Fruit fly (Drosophila melanogaster) whole organism, embryonic: ENCODE data around the gene CG31988.

Source experiments
- Ada2b ChIP-seq: fragments of 200-800 bp; sonication (Bioruptor generic); IDR thresholded peaks from 2 replicates; pipeline ENCODE4 v1.3.6; 2022; ENCODE audit warnings: missing biosample characterization, missing genetic modification characterization
- Bdp1 ChIP-seq: fragments of 200-800 bp; sonication (Bioruptor generic); optimal IDR thresholded peaks from 3 replicates; lab custom pipeline; 2016; ENCODE audit warnings: missing biosample characterization, missing genetic modification characterization
- BtbVII ChIP-seq: fragments of 200-800 bp; sonication (Bioruptor generic); optimal IDR thresholded peaks from 3 replicates; lab custom pipeline; 2017; ENCODE audit warnings: missing biosample characterization, mild to moderate bottlenecking, missing genetic modification characterization
- Bteb2 ChIP-seq: fragments of 200-800 bp; sonication (Bioruptor generic); optimal IDR thresholded peaks from 2 replicates; lab custom pipeline; 2016; ENCODE audit warnings: missing biosample characterization, missing genetic modification characterization
- CG10147 ChIP-seq: fragments of 200-800 bp; sonication (Bioruptor generic); optimal IDR thresholded peaks from 2 replicates; lab custom pipeline; 2019; ENCODE audit warnings: missing biosample characterization, mild to moderate bottlenecking, missing genetic modification characterization, moderate library complexity
- CG10431 ChIP-seq: fragments of 200-800 bp; sonication (Bioruptor generic); optimal IDR thresholded peaks from 3 replicates; lab custom pipeline; 2018; ENCODE audit warnings: missing biosample characterization, mild to moderate bottlenecking, missing genetic modification characterization
- CG11723 ChIP-seq: fragments of 200-800 bp; sonication (Bioruptor generic); optimal IDR thresholded peaks from 2 replicates; lab custom pipeline; 2017; ENCODE audit warnings: missing biosample characterization, mild to moderate bottlenecking, missing genetic modification characterization
- CG12769 ChIP-seq: fragments of 200-800 bp; sonication (Bioruptor generic); optimal IDR thresholded peaks from 2 replicates; lab custom pipeline; 2019; ENCODE audit warnings: missing biosample characterization, mild to moderate bottlenecking, missing genetic modification characterization, moderate library complexity
- CG15269 ChIP-seq: fragments of 200-800 bp; sonication (Bioruptor generic); optimal IDR thresholded peaks from 2 replicates; lab custom pipeline; 2018; ENCODE audit warnings: missing biosample characterization, mild to moderate bottlenecking, missing genetic modification characterization, moderate library complexity
- CG15514 ChIP-seq: fragments of 200-800 bp; sonication (Bioruptor generic); optimal IDR thresholded peaks from 3 replicates; lab custom pipeline; 2017; ENCODE audit warnings: missing biosample characterization, missing genetic modification characterization, mild to moderate bottlenecking, moderate library complexity, missing genetic modification reagents
- CG15601 ChIP-seq: fragments of 200-800 bp; sonication (Bioruptor generic); optimal IDR thresholded peaks from 3 replicates; lab custom pipeline; 2019; ENCODE audit warnings: missing biosample characterization, mild to moderate bottlenecking, missing genetic modification characterization, moderate library complexity
- CG15696 ChIP-seq: fragments of 200-800 bp; sonication (Bioruptor generic); optimal IDR thresholded peaks from 2 replicates; lab custom pipeline; 2019; ENCODE audit warnings: missing biosample characterization, mild to moderate bottlenecking, missing genetic modification characterization, moderate library complexity
- CG1647 ChIP-seq: fragments of 200-800 bp; sonication (Bioruptor generic); optimal IDR thresholded peaks from 3 replicates; lab custom pipeline; 2016; ENCODE audit warnings: missing biosample characterization, missing genetic modification characterization
- CG17359 ChIP-seq: fragments of 200-800 bp; sonication (Bioruptor generic); optimal IDR thresholded peaks from 3 replicates; lab custom pipeline; 2018; ENCODE audit warnings: missing biosample characterization, mild to moderate bottlenecking, missing genetic modification characterization, moderate library complexity
- CG17802 ChIP-seq: fragments of 200-800 bp; sonication (Bioruptor generic); optimal IDR thresholded peaks from 2 replicates; lab custom pipeline; 2018; ENCODE audit warnings: missing biosample characterization, mild to moderate bottlenecking, missing genetic modification characterization, moderate library complexity
- CG17829 ChIP-seq: fragments of 200-800 bp; optimal IDR thresholded peaks from 2 replicates; lab custom pipeline; 2019; ENCODE audit warnings: missing biosample characterization, mild to moderate bottlenecking, missing genetic modification characterization, moderate library complexity
- CG2712 ChIP-seq: fragments of 200-800 bp; optimal IDR thresholded peaks from 3 replicates; lab custom pipeline; 2019; ENCODE audit warnings: missing biosample characterization, mild to moderate bottlenecking, missing genetic modification characterization, moderate library complexity
- CG32767 ChIP-seq: fragments of 200-800 bp; sonication (Bioruptor generic); IDR thresholded peaks from 2 replicates; pipeline ENCODE4 v1.3.6; 2022; ENCODE audit warnings: missing biosample characterization, missing genetic modification characterization
- CG3847 ChIP-seq: fragments of 200-800 bp; sonication (Bioruptor generic); IDR thresholded peaks from 2 replicates; pipeline ENCODE4 v1.3.6; 2022; ENCODE audit warnings: missing biosample characterization, missing genetic modification characterization
- CG4424 ChIP-seq: fragments of 200-800 bp; sonication (Bioruptor generic); optimal IDR thresholded peaks from 3 replicates; lab custom pipeline; 2016; ENCODE audit warnings: missing biosample characterization, missing genetic modification characterization
- CG6765 ChIP-seq: fragments of 200-800 bp; sonication (Bioruptor generic); optimal IDR thresholded peaks from 3 replicates; lab custom pipeline; 2017; ENCODE audit warnings: missing biosample characterization, mild to moderate bottlenecking, missing genetic modification characterization
- CG7271 ChIP-seq: fragments of 200-800 bp; sonication (Bioruptor generic); optimal IDR thresholded peaks from 2 replicates; lab custom pipeline; 2018; ENCODE audit warnings: missing biosample characterization, mild to moderate bottlenecking, missing genetic modification characterization, moderate library complexity
- CG7786 ChIP-seq: fragments of 200-800 bp; sonication (Bioruptor generic); optimal IDR thresholded peaks from 2 replicates; lab custom pipeline; 2016; ENCODE audit warnings: missing biosample characterization, missing genetic modification characterization
- CG9817 ChIP-seq: fragments of 200-800 bp; sonication (Bioruptor generic); optimal IDR thresholded peaks from 2 replicates; lab custom pipeline; 2018; ENCODE audit warnings: missing biosample characterization, mild to moderate bottlenecking, missing genetic modification characterization, moderate library complexity
- CTCF ChIP-seq: fragments of 200-800 bp; sonication (Bioruptor generic); optimal IDR thresholded peaks from 2 replicates; lab custom pipeline; 2017; ENCODE audit warnings: missing biosample characterization, mild to moderate bottlenecking, missing genetic modification characterization, moderate library complexity
- Chrac-16 ChIP-seq: fragments of 200-800 bp; sonication (Bioruptor generic); optimal IDR thresholded peaks from 3 replicates; lab custom pipeline; 2016; ENCODE audit warnings: missing biosample characterization, missing genetic modification characterization
- D ChIP-seq, 2 experiments: fragments of 200-800 bp in 1 of 2; fragments of >200 bp in 1 of 2; sonication (Bioruptor generic) in 1 of 2; optimal IDR thresholded peaks; 2 replicates in 1 of 2; 3 replicates in 1 of 2; lab custom pipeline; 2017; ENCODE audit warnings: mild to moderate bottlenecking in 1 of 2, missing biosample characterization in 1 of 2, missing genetic modification characterization in 1 of 2, missing genetic modification reagents in 1 of 2
- D19B ChIP-seq: fragments of 200-800 bp; sonication (Bioruptor generic); optimal IDR thresholded peaks from 2 replicates; lab custom pipeline; 2017; ENCODE audit warnings: missing biosample characterization, mild to moderate bottlenecking, missing genetic modification characterization
- H2.0 ChIP-seq: fragments of 200-800 bp; sonication (Bioruptor generic); IDR thresholded peaks from 2 replicates; pipeline ENCODE4 v1.3.6; 2022; ENCODE audit warnings: missing biosample characterization, missing genetic modification characterization
- HLH3B ChIP-seq: fragments of 200-800 bp; sonication (Bioruptor generic); IDR thresholded peaks from 2 replicates; pipeline ENCODE4 v1.3.6; 2022; ENCODE audit warnings: missing biosample characterization, missing genetic modification characterization
- Hand ChIP-seq: fragments of 200-800 bp; sonication (Bioruptor generic); optimal IDR thresholded peaks from 2 replicates; lab custom pipeline; 2017; ENCODE audit warnings: mild to moderate bottlenecking, missing biosample characterization, missing genetic modification reagents, missing genetic modification characterization
- NC2α ChIP-seq: fragments of 200-800 bp; sonication (Bioruptor generic); optimal IDR thresholded peaks from 2 replicates; lab custom pipeline; 2016; ENCODE audit warnings: missing biosample characterization, missing genetic modification characterization
- Pdp1 ChIP-seq, 2 experiments: fragments of 200-800 bp; sonication (Bioruptor generic); optimal IDR thresholded peaks; 3 replicates each; lab custom pipeline; 2016; ENCODE audit warnings: missing biosample characterization in 2 of 2, missing genetic modification characterization in 2 of 2, mild to moderate bottlenecking in 1 of 2, moderate library complexity in 1 of 2
- Rx ChIP-seq: fragments of 200-800 bp; sonication (Bioruptor generic); IDR thresholded peaks from 2 replicates; pipeline ENCODE4 v1.3.6; 2022; ENCODE audit warnings: missing biosample characterization, missing genetic modification characterization
- Scr ChIP-seq: fragments of 200-800 bp; sonication (Bioruptor generic); IDR thresholded peaks from 2 replicates; pipeline ENCODE4 v1.3.6; 2022; ENCODE audit warnings: missing biosample characterization, missing genetic modification characterization; ENCODE audit not compliant: partially characterized antibody
- Sin3A ChIP-seq: fragments of >200 bp; optimal IDR thresholded peaks from 2 replicates; lab custom pipeline; 2018
- Stat92E ChIP-seq, 3 experiments: fragments of >200 bp in 2 of 3; fragments of 200-800 bp in 1 of 3; sonication (Bioruptor generic) in 1 of 3; optimal IDR thresholded peaks; 2 replicates each; lab custom pipeline; 2017 to 2019; ENCODE audit warnings: missing biosample characterization in 3 of 3, missing genetic modification characterization in 3 of 3, mild to moderate bottlenecking in 1 of 3, moderate library complexity in 1 of 3
- Vsx1 ChIP-seq: fragments of 200-800 bp; sonication (Bioruptor generic); optimal IDR thresholded peaks from 2 replicates; lab custom pipeline; 2017; ENCODE audit warnings: missing biosample characterization, mild to moderate bottlenecking, missing genetic modification characterization, missing genetic modification reagents
- ac ChIP-seq: fragments of 200-800 bp; sonication (Bioruptor generic); optimal IDR thresholded peaks from 3 replicates; lab custom pipeline; 2017; ENCODE audit warnings: missing biosample characterization, mild to moderate bottlenecking, missing genetic modification characterization
- ato ChIP-seq: fragments of 200-800 bp; sonication (Bioruptor generic); IDR thresholded peaks from 2 replicates; pipeline ENCODE4 v1.3.6; 2022; ENCODE audit warnings: missing biosample characterization, missing genetic modification characterization; ENCODE audit not compliant: partially characterized antibody
- bowl ChIP-seq: fragments of 200-800 bp; sonication (Bioruptor generic); IDR thresholded peaks from 2 replicates; pipeline ENCODE4 v1.3.6; 2022; ENCODE audit warnings: missing biosample characterization, missing genetic modification characterization
- ewg ChIP-seq: fragments of 200-800 bp; sonication (Bioruptor generic); optimal IDR thresholded peaks from 3 replicates; lab custom pipeline; 2017; ENCODE audit warnings: mild to moderate bottlenecking, missing biosample characterization, missing genetic modification reagents, missing genetic modification characterization
- gcm ChIP-seq: fragments of 200-800 bp; sonication (Bioruptor generic); optimal IDR thresholded peaks from 2 replicates; lab custom pipeline; 2019; ENCODE audit warnings: missing biosample characterization, mild to moderate bottlenecking, missing genetic modification characterization, moderate library complexity
- kay ChIP-seq: fragments of 200-800 bp; sonication (Bioruptor generic); optimal IDR thresholded peaks from 2 replicates; lab custom pipeline; 2016; ENCODE audit warnings: missing biosample characterization, missing genetic modification characterization
- kni ChIP-seq: fragments of 200-800 bp; sonication (Bioruptor generic); optimal IDR thresholded peaks from 3 replicates; lab custom pipeline; 2017; ENCODE audit warnings: mild to moderate bottlenecking, missing biosample characterization, missing genetic modification reagents, missing genetic modification characterization
- luna ChIP-seq: fragments of 200-800 bp; sonication (Bioruptor generic); optimal IDR thresholded peaks from 2 replicates; lab custom pipeline; 2016; ENCODE audit warnings: missing biosample characterization, missing genetic modification characterization
- row ChIP-seq: fragments of 200-800 bp; sonication (Bioruptor generic); IDR thresholded peaks from 3 replicates; pipeline ENCODE4 v1.3.6; 2022; ENCODE audit warnings: missing biosample characterization, missing genetic modification characterization
- seq ChIP-seq: fragments of 200-800 bp; sonication (Bioruptor generic); IDR thresholded peaks from 2 replicates; pipeline ENCODE4 v1.3.6; 2022; ENCODE audit warnings: missing biosample characterization, missing genetic modification characterization
- trem ChIP-seq: fragments of 200-800 bp; optimal IDR thresholded peaks from 3 replicates; lab custom pipeline; 2019; ENCODE audit warnings: missing biosample characterization, mild to moderate bottlenecking, missing genetic modification characterization, moderate library complexity

CG31988 gene

DNA sequence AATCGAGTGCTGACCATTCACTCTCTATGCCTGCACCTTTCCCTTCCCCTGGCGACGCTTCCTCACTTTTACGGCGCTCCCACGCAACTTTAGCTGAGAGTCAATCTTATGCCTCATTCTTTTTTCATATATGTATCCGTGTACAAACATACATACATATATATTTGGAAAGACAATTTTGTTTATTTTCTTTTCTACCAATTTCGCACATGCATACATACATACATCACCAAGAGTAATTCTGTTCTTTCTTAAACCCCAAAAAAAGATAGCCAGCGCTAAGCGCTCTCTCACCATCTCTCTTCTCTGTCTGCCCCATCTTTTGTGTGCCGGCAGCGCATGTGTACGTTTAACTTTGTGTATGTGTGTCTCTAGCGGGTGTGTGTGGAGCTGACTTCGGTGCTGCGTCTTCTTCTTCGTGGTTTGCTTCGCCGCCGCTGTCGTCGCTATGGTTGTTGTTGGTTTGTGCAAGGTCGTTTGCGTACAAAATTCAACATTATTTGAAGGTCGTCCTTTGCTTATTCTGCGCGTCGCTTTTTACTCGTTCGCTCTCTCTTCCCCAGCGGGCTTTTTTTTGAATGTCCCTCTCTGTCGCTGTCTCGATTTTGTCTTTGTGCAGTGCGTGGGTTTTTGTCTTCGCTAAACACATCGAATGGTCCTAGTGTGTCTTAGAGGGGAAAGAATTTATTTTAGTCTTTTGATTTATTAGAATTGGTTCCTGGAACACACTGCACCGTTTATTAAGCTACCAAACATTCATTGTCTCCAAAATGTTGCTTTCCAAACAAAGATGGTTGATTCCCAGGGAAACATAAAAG is 48.1 kb upstream of the CG31988 start (continued):
- TF ChIP-seq CG17829 (tag; lab: Kevin White, UChicago) (peak; percentile 17), Scr (peak; percentile 41; the same call in 1 of the 2 replicates), Sin3A (lab: Kevin White, UChicago) (no peak), CG7786 (GFP tag; lab: Kevin White, UChicago) (no peak), CG15601 (no peak), Rx (GFP tag; lab: Robert Waterston, UW) (no peak), bowl (peak; percentile 34; the same call in 1 of the 2 replicates), CG9817 (tag; lab: Kevin White, UChicago) (no peak), CG1647 (GFP tag; lab: Kevin White, UChicago) (no peak), luna (GFP tag; lab: Kevin White, UChicago) (no peak), gcm (GFP tag; lab: Kevin White, UChicago) (no peak), Chrac-16 (no peak), CG3847 (GFP tag; lab: Robert Waterston, UW) (no peak), Vsx1 (GFP tag; lab: Kevin White, UChicago) (no peak), CG4424 (GFP tag; lab: Kevin White, UChicago) (no peak), CG2712 (tag; lab: Kevin White, UChicago) (no peak), BtbVII (no peak), ato (GFP tag; lab: Robert Waterston, UW) (no peak), row (GFP tag; lab: Robert Waterston, UW) (no peak), CG12769 (peak; percentile 35), CG17359 (tag; lab: Kevin White, UChicago) (no peak), CG10431 (GFP tag; lab: Kevin White, UChicago) (no peak), Stat92E (GFP tag; optimal IDR thresholded peaks at IDR 0.05; lab: Kevin White, UChicago) (no peak), CG10147 (GFP tag; lab: Kevin White, UChicago) (no peak), CG15514 (GFP tag; lab: Kevin White, UChicago) (no peak), CG11723 (GFP tag; lab: Kevin White, UChicago) (no peak), D19B (no peak), Pdp1 (GFP tag; optimal IDR thresholded peaks at IDR 0.05; lab: Kevin White, UChicago) (no peak), kay (GFP tag; lab: Kevin White, UChicago) (no peak), ac (no peak), HLH3B (no peak; the same call in 1 of the 2 replicates), CTCF (peak; percentile 55), Ada2b (GFP tag; lab: Robert Waterston, UW) (no peak), Bteb2 (GFP tag; lab: Kevin White, UChicago) (no peak), kni (GFP tag; lab: Kevin White, UChicago) (peak; percentile 76), seq (GFP tag; lab: Robert Waterston, UW) (peak; percentile 31; the same call in 1 of the 2 replicates), CG32767 (GFP tag; lab: Robert Waterston, UW) (peak; percentile 63; the same call in 1 of the 2 replicates), trem (no peak), CG7271 (tag; lab: Kevin White, UChicago) (no peak), ewg (GFP tag; lab: Kevin White, UChicago) (peak; percentile 75), CG17802 (no peak), CG6765 (GFP tag; lab: Kevin White, UChicago) (no peak), Hand (GFP tag; lab: Kevin White, UChicago) (no peak), NC2α (GFP tag; lab: Kevin White, UChicago) (no peak), Bdp1 (GFP tag; lab: Kevin White, UChicago) (no peak), D (optimal IDR thresholded peaks at IDR 0.05; lab: Kevin White, UChicago) (no peak), D (GFP tag; optimal IDR thresholded peaks at IDR 0.05; lab: Kevin White, UChicago) (no peak), CG15696 (tag; lab: Kevin White, UChicago) (no peak), CG15269 (tag; lab: Kevin White, UChicago) (no peak), H2.0 (GFP tag; lab: Robert Waterston, UW) (no peak)
